Fruit fly (Drosophila melanogaster): ENCODE data around the gene Pldn.

Gene Pldn

dm6 chr3L:11691203-11691797 lies at the start of gene Pldn, which contains the start of gene CG14135 (continued):
- TF ChIP-seq hth (optimal IDR thresholded peaks at IDR 0.05) (no peak), CG31365 (tag; optimal IDR thresholded peaks at IDR 0.05) (no peak), CG7928 (GFP tag; optimal IDR thresholded peaks at IDR 0.05) (no peak), CG12071 (GFP tag; optimal IDR thresholded peaks at IDR 0.05) (no peak), CG17568 (GFP tag; optimal IDR thresholded peaks at IDR 0.05) (no peak), HLH54F (GFP tag; optimal IDR thresholded peaks at IDR 0.05) (no peak), Hmx (GFP tag; optimal IDR thresholded peaks at IDR 0.05) (no peak), CG7786 (GFP tag; optimal IDR thresholded peaks at IDR 0.05) (no peak), tup (GFP tag; optimal IDR thresholded peaks at IDR 0.05) (no peak), Tbp (GFP tag; optimal IDR thresholded peaks at IDR 0.05) (no peak), CG16779 (GFP tag; IDR thresholded peaks at IDR 0.05) (no peak), nom (GFP tag; optimal IDR thresholded peaks at IDR 0.05) (no peak), org-1 (GFP tag; optimal IDR thresholded peaks at IDR 0.05) (no peak), CG17912 (GFP tag; optimal IDR thresholded peaks at IDR 0.05) (no peak), CG34224 (GFP tag; IDR thresholded peaks at IDR 0.05; ENCODE audit: partially characterized antibody) (0 out of 3 replicates have a peak, but pooled peaks have one; percentile 36), cg (GFP tag; optimal IDR thresholded peaks at IDR 0.05) (no peak), Oli (tag; optimal IDR thresholded peaks at IDR 0.05) (no peak), tgo (GFP tag; IDR thresholded peaks at IDR 0.05) (no peak), CG1603 (tag; optimal IDR thresholded peaks at IDR 0.05) (peak; percentile 49), Neu2 (GFP tag; optimal IDR thresholded peaks at IDR 0.05; ENCODE audit: borderline replicate concordance) (no peak), Blimp-1 (GFP tag; optimal IDR thresholded peaks at IDR 0.05) (peak; percentile 36), cwo (GFP tag; optimal IDR thresholded peaks at IDR 0.05) (no peak), Adf1 (GFP tag; IDR thresholded peaks at IDR 0.05) (no peak), CG42726 (GFP tag; IDR thresholded peaks at IDR 0.05; ENCODE audit: partially characterized antibody) (no peak), dati (GFP tag; IDR thresholded peaks at IDR 0.05) (no peak), BEAF-32 (GFP tag; optimal IDR thresholded peaks at IDR 0.05) (peak; percentile 49), Rx (GFP tag; IDR thresholded peaks at IDR 0.05) (no peak), CG8290 (GFP tag; optimal IDR thresholded peaks at IDR 0.05) (no peak), CG8290 (tag; optimal IDR thresholded peaks at IDR 0.05) (peak in 1 of 2 experiments; percentile 3), Med (GFP tag) (peak; percentile 66), CG8924 (tag; optimal IDR thresholded peaks at IDR 0.05) (peak; percentile 75), CG1602 (GFP tag; optimal IDR thresholded peaks at IDR 0.05) (no peak), CG12659 (GFP tag; optimal IDR thresholded peaks at IDR 0.05) (peak; percentile 42), CG17802 (tag; optimal IDR thresholded peaks at IDR 0.05) (no peak), Poxn (GFP tag; IDR thresholded peaks at IDR 0.05) (no peak), CG18599 (GFP tag; optimal IDR thresholded peaks at IDR 0.05) (no peak), HmgZ (tag; optimal IDR thresholded peaks at IDR 0.05) (peak; percentile 49), Ada2b (GFP tag; IDR thresholded peaks at IDR 0.05) (no peak), Sry-δ (GFP tag; optimal IDR thresholded peaks at IDR 0.05) (peak; percentile 45), gt (GFP tag; IDR thresholded peaks at IDR 0.05) (no peak), Chrac-16 (GFP tag; optimal IDR thresholded peaks at IDR 0.05) (no peak), CG34422 (GFP tag; IDR thresholded peaks at IDR 0.05) (peak; percentile 1; the same call in 1 of the 3 replicates), CG30020 (tag; optimal IDR thresholded peaks at IDR 0.05) (peak; percentile 24), schlank (tag; optimal IDR thresholded peaks at IDR 0.05) (no peak), gsb (GFP tag; IDR thresholded peaks at IDR 0.05) (no peak), CG4730 (GFP tag; IDR thresholded peaks at IDR 0.05) (no peak), NC2β (GFP tag; optimal IDR thresholded peaks at IDR 0.05) (no peak), CG13123 (GFP tag; optimal IDR thresholded peaks at IDR 0.05) (no peak), CG18619 (GFP tag; optimal IDR thresholded peaks at IDR 0.05) (no peak), usp (GFP tag; optimal IDR thresholded peaks at IDR 0.05) (no peak), Optix (GFP tag; IDR thresholded peaks at IDR 0.05) (no peak)

Measured in whole organism, embryonic.